Worm (Caenorhabditis elegans): ENCODE data around the gene lin-29.
A peak's percentile ranks its signal among the peaks of the same experiment; 100 is the strongest.

The lin-29 gene

ce11 chrII:11963132-11963630 is 28.0 kb upstream of the lin-29 start:
- TF ChIP-seq mls-2 (tag; optimal IDR thresholded peaks at IDR 0.05) (no peak), ces-1 (GFP tag; optimal IDR thresholded peaks at IDR 0.05) (no peak), tbx-8 (GFP tag; optimal IDR thresholded peaks at IDR 0.05) (no peak), bed-3 (GFP tag; optimal IDR thresholded peaks at IDR 0.05) (no peak), mab-5 (tag; optimal IDR thresholded peaks at IDR 0.05) (no peak), mep-1 (tag; optimal IDR thresholded peaks at IDR 0.05) (no peak), blmp-1 (tag; optimal IDR thresholded peaks at IDR 0.05) (no peak)

- TF ChIP-seq tbx-8 (GFP tag; optimal IDR thresholded peaks at IDR 0.05) (no peak), cnd-1 (tag; optimal IDR thresholded peaks at IDR 0.05) (no peak)
These were observed 26.9 kb upstream of the lin-29 start, which contains the start of the genes W03C9.1 and W03C9.2 for ce11 chrII:11962083-11962482. Gene W03C9.1 (minus strand): TSS chrII:11962128. Gene W03C9.2 (plus strand): TSS chrII:11962368.

ce11 chrII:11960596-11961217 is 25.6 kb upstream of the lin-29 start:
- TF ChIP-seq sptf-1 (tag; optimal IDR thresholded peaks at IDR 0.05) (peak; percentile 100), ceh-43 (GFP tag; optimal IDR thresholded peaks at IDR 0.05) (peak; percentile 99), lin-32 (GFP tag; optimal IDR thresholded peaks at IDR 0.05) (peak; percentile 100), ham-2 (GFP tag; optimal IDR thresholded peaks at IDR 0.05) (peak; percentile 100), bed-3 (GFP tag; optimal IDR thresholded peaks at IDR 0.05) (peak; percentile 99), sem-2 (GFP tag; optimal IDR thresholded peaks at IDR 0.05) (peak; percentile 99), nhr-12 (tag; optimal IDR thresholded peaks at IDR 0.05) (peak; percentile 57), snpc-4 (tag; optimal IDR thresholded peaks at IDR 0.05) (no peak), mep-1 (tag; optimal IDR thresholded peaks at IDR 0.05) (peak; percentile 67), unc-39 (tag; optimal IDR thresholded peaks at IDR 0.05) (peak; percentile 82), flh-1 (GFP tag; optimal IDR thresholded peaks at IDR 0.05) (peak; percentile 99), zip-8 (tag; optimal IDR thresholded peaks at IDR 0.05) (no peak), blmp-1 (tag; optimal IDR thresholded peaks at IDR 0.05) (peak; percentile 56), ztf-11 (tag; optimal IDR thresholded peaks at IDR 0.05) (peak; percentile 95), lin-13 (tag; optimal IDR thresholded peaks at IDR 0.05) (peak; percentile 88), nhr-28 (tag; optimal IDR thresholded peaks at IDR 0.05) (peak; percentile 77), mls-2 (tag; optimal IDR thresholded peaks at IDR 0.05) (peak; percentile 100), tbx-8 (GFP tag; optimal IDR thresholded peaks at IDR 0.05) (peak; percentile 100), drap-1 (GFP tag; optimal IDR thresholded peaks at IDR 0.05) (peak; percentile 100), M03D4.4 (tag; optimal IDR thresholded peaks at IDR 0.05) (peak; percentile 99), ceh-83 (GFP tag; optimal IDR thresholded peaks at IDR 0.05) (peak; percentile 100), elt-3 (tag; optimal IDR thresholded peaks at IDR 0.05) (peak; percentile 60), unc-120 (tag; optimal IDR thresholded peaks at IDR 0.05; ENCODE audit: poor library complexity, severe bottlenecking) (peak; percentile 100), nhr-2 (tag; optimal IDR thresholded peaks at IDR 0.05) (no peak), pha-4 (tag; optimal IDR thresholded peaks at IDR 0.05) (peak; percentile 84), cnd-1 (tag; optimal IDR thresholded peaks at IDR 0.05) (peak; percentile 99), lsy-2 (tag; optimal IDR thresholded peaks at IDR 0.05) (peak; percentile 68), nhr-237 (tag; optimal IDR thresholded peaks at IDR 0.05) (peak; percentile 74), nhr-76 (tag; optimal IDR thresholded peaks at IDR 0.05) (peak; percentile 63), hlh-1 (tag; optimal IDR thresholded peaks at IDR 0.05) (peak; percentile 73), ceh-39 (tag; optimal IDR thresholded peaks at IDR 0.05) (no peak), ces-1 (GFP tag; optimal IDR thresholded peaks at IDR 0.05) (peak; percentile 66), unc-62 (GFP tag; optimal IDR thresholded peaks at IDR 0.05) (peak; percentile 80), mab-5 (tag; optimal IDR thresholded peaks at IDR 0.05) (peak; percentile 39), elt-1 (tag; optimal IDR thresholded peaks at IDR 0.05; ENCODE audit: borderline replicate concordance, insufficient read depth) (peak; percentile 75)
